Worm (Caenorhabditis elegans): ENCODE measurements around the gene R10D12.10.

The R10D12.10 gene

ce11 chrV:13949752-13950151 lies 8.4 kb downstream of the R10D12.10 start, which contains the start of gene R10D12.7:
Gene R10D12.7 (plus strand): TSS chrV:13950052.
- TF ChIP-seq tlf-1 (GFP tag; optimal IDR thresholded peaks at IDR 0.05) (no peak), efl-1 (GFP tag; optimal IDR thresholded peaks at IDR 0.05) (no peak), T07F8.4 (tag; optimal IDR thresholded peaks at IDR 0.05) (no peak)

ce11 chrV:13949010-13949409 lies 9.1 kb downstream of the R10D12.10 start, which contains the start of gene R10D12.6:
Gene R10D12.6 (plus strand): TSS chrV:13949310.
- TF ChIP-seq tbp1 (GFP tag; optimal IDR thresholded peaks at IDR 0.05), result no peak
- no peak for TF ChIP-seq F57A8.1 (GFP tag; optimal IDR thresholded peaks at IDR 0.05)
- no peak for TF ChIP-seq pbrm-1 (GFP tag; IDR thresholded peaks at IDR 0.05)
- no peak for TF ChIP-seq aptf-2 (GFP tag; conservative IDR thresholded peaks at IDR 0.05)
- no peak for TF ChIP-seq unc-130 (GFP tag; optimal IDR thresholded peaks at IDR 0.05)
- no peak for TF ChIP-seq ceh-27 (GFP tag; optimal IDR thresholded peaks at IDR 0.05)
- TF ChIP-seq tlf-1 (GFP tag; optimal IDR thresholded peaks at IDR 0.05), result no peak
- no peak for TF ChIP-seq nhr-80 (tag; optimal IDR thresholded peaks at IDR 0.05)
- TF ChIP-seq let-607 (tag; optimal IDR thresholded peaks at IDR 0.05), result no peak
- no peak for TF ChIP-seq atf-7 (tag; optimal IDR thresholded peaks at IDR 0.05)
- no peak for TF ChIP-seq nfya-2 (GFP tag; IDR thresholded peaks at IDR 0.05)
- no peak for TF ChIP-seq F33H1.4 (GFP tag; IDR thresholded peaks at IDR 0.05)

- TF ChIP-seq repo-1 (tag; optimal IDR thresholded peaks at IDR 0.05) (no peak), gei-17 (GFP tag; optimal IDR thresholded peaks at IDR 0.05) (no peak), athp-1 (tag; optimal IDR thresholded peaks at IDR 0.05) (no peak), cebp-2 (GFP tag; IDR thresholded peaks at IDR 0.05) (no peak), attf-5 (GFP tag; optimal IDR thresholded peaks at IDR 0.05) (no peak), K11D2.4 (GFP tag; IDR thresholded peaks at IDR 0.05) (no peak), F37B4.10 (GFP tag; IDR thresholded peaks at IDR 0.05) (no peak), ZK185.1 (tag; optimal IDR thresholded peaks at IDR 0.05; ENCODE audit: poor library complexity, severe bottlenecking) (no peak), nhr-90 (tag; optimal IDR thresholded peaks at IDR 0.05) (no peak), egl-44 (GFP tag; IDR thresholded peaks at IDR 0.05) (no peak), hmg-20 (GFP tag; IDR thresholded peaks at IDR 0.05) (no peak), B0019.2 (GFP tag; conservative IDR thresholded peaks at IDR 0.05) (no peak), B0336.3 (GFP tag; IDR thresholded peaks at IDR 0.05) (no peak), F57A8.1 (GFP tag; optimal IDR thresholded peaks at IDR 0.05) (no peak), efl-1 (GFP tag; optimal IDR thresholded peaks at IDR 0.05) (no peak), unc-62 (GFP tag; optimal IDR thresholded peaks at IDR 0.05) (no peak), lin-26 (GFP tag; IDR thresholded peaks at IDR 0.05) (no peak), zim-3 (tag; optimal IDR thresholded peaks at IDR 0.05) (no peak)
These were observed 11.6 kb downstream of the R10D12.10 start, which contains the start of the genes srx-10 and clec-226 for ce11 chrV:13946385-13947019. Gene srx-10 (minus strand): TSS chrV:13946485. Gene clec-226 (plus strand): TSS chrV:13946969.

ce11 chrV:13942082-13942481 lies 16.1 kb downstream of the R10D12.10 start, which contains the start of gene dpr-1:
Gene dpr-1 (minus strand): TSS chrV:13942182.
- no peak for TF ChIP-seq lsy-27 (tag; optimal IDR thresholded peaks at IDR 0.05; ENCODE audit: borderline replicate concordance, insufficient read depth)

- TF ChIP-seq nhr-179 (tag; optimal IDR thresholded peaks at IDR 0.05) (no peak), egl-44 (GFP tag; IDR thresholded peaks at IDR 0.05) (no peak), mel-28 (tag; optimal IDR thresholded peaks at IDR 0.05; ENCODE audit: borderline replicate concordance) (no peak), F22D6.2 (tag; optimal IDR thresholded peaks at IDR 0.05) (no peak), ceh-27 (GFP tag; optimal IDR thresholded peaks at IDR 0.05) (no peak), lir-1 (GFP tag; conservative IDR thresholded peaks at IDR 0.05) (no peak), attf-6 (GFP tag; IDR thresholded peaks at IDR 0.05) (no peak), ztf-3 (GFP tag; optimal IDR thresholded peaks at IDR 0.05) (no peak), atf-7 (tag; optimal IDR thresholded peaks at IDR 0.05) (no peak), akir-1 (GFP tag; optimal IDR thresholded peaks at IDR 0.05) (no peak), Y53G8AR.9 (GFP tag; conservative IDR thresholded peaks at IDR 0.05) (no peak), lsy-27 (tag; optimal IDR thresholded peaks at IDR 0.05; ENCODE audit: borderline replicate concordance, insufficient read depth) (no peak), xnd-1 (tag; optimal IDR thresholded peaks at IDR 0.05) (no peak), lin-35 (GFP tag; optimal IDR thresholded peaks at IDR 0.05) (no peak), madf-6 (GFP tag; IDR thresholded peaks at IDR 0.05) (no peak)
These were observed 21.3 kb downstream of the R10D12.10 start, which contains the start of gene srw-145 for ce11 chrV:13936850-13937249. Gene srw-145 (plus strand): TSS chrV:13937150.

Data from whole organism, young adult.